Fruit fly (Drosophila melanogaster): ENCODE data around the gene wat.

DNA sequence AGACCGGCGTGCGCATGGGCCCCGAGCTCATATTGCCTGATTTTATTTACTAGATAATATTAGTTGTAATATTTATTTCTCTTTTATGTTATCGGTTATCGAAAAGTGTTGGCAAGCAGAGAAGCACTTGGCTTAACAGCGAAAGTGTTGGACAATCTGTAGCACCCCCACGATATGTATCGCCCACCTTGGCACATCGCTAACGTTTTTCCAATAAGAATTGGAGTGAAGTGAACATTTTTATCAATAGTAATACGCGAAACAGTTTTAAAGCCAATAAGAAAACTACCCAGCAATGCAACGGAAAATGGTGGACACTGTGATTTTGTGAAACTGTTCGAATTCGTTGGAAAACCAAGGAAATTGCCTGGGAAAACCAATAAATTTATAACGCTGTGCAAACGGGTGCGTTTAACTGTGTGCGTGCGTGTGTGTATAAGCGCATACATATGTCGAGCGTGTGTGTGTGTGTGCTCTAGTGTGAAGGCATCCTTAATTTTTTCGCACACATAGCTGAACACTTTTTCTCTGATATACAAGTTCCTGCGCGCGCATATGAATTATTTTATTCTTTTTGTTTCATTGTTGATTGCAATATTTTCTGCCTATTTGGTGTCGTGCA, 18.9 kb upstream of the wat start, which contains the start of the genes Slu7 and Pkc98E:
- TF ChIP-seq CG8359 (GFP tag; optimal IDR thresholded peaks at IDR 0.05; ENCODE audit: borderline replicate concordance) = no peak
- TF ChIP-seq salm (tag; optimal IDR thresholded peaks at IDR 0.05) = no peak
- TF ChIP-seq CG12942 (GFP tag; optimal IDR thresholded peaks at IDR 0.05) = peak; percentile 66
- peak; percentile 83 for TF ChIP-seq CG14860 (GFP tag; IDR thresholded peaks at IDR 0.05; ENCODE audit: partially characterized antibody)
- no peak for TF ChIP-seq bowl (GFP tag; IDR thresholded peaks at IDR 0.05)
- TF ChIP-seq Sox102F (GFP tag; optimal IDR thresholded peaks at IDR 0.05) = peak; percentile 19
- peak; percentile 57 for TF ChIP-seq CG8765 (GFP tag; IDR thresholded peaks at IDR 0.05)
- no peak for TF ChIP-seq fd102C (GFP tag; optimal IDR thresholded peaks at IDR 0.05)
- no peak for TF ChIP-seq Spps (tag; optimal IDR thresholded peaks at IDR 0.05)
- TF ChIP-seq CG34376 (GFP tag; optimal IDR thresholded peaks at IDR 0.05) = peak; percentile 68
- peak; percentile 44 for TF ChIP-seq grn (GFP tag; optimal IDR thresholded peaks at IDR 0.05)
- peak; percentile 59 for TF ChIP-seq CG8290 (GFP tag; optimal IDR thresholded peaks at IDR 0.05)
- peak; percentile 71 to 93 for TF ChIP-seq CG8290 (tag; optimal IDR thresholded peaks at IDR 0.05)
- peak; percentile 49 for TF ChIP-seq ems (GFP tag; optimal IDR thresholded peaks at IDR 0.05)
- no peak for TF ChIP-seq tll (GFP tag; optimal IDR thresholded peaks at IDR 0.05)

Measured in whole organism, embryonic.